Worm (Caenorhabditis elegans): ENCODE results near the gene ZC116.5.

- TF ChIP-seq W03F9.2 (tag; optimal IDR thresholded peaks at IDR 0.05) (no peak), him-1 (tag; optimal IDR thresholded peaks at IDR 0.05) (no peak), dao-5 (tag; optimal IDR thresholded peaks at IDR 0.05) (no peak)
Observed at ce11 chrV:12658142-12658541, 49.4 kb upstream of the ZC116.5 start, which contains the start of gene W05B10.6.
